Fruit fly (Drosophila melanogaster) whole organism, embryonic: Measurements from ENCODE around the gene CG11249.

Source experiments
- Adf1 ChIP-seq: fragments of 200-800 bp; sonication (Bioruptor generic); IDR thresholded peaks from 2 replicates; pipeline ENCODE4 v1.3.6; 2022; ENCODE audit warnings: missing biosample characterization, missing genetic modification characterization
- CG13424 ChIP-seq: fragments of 200-800 bp; sonication (Bioruptor generic); optimal IDR thresholded peaks from 2 replicates; lab custom pipeline; 2019; ENCODE audit warnings: missing biosample characterization, mild to moderate bottlenecking, missing genetic modification characterization, moderate library complexity
- CG16779 ChIP-seq: fragments of 200-800 bp; sonication (Bioruptor generic); IDR thresholded peaks from 2 replicates; pipeline ENCODE4 v1.3.6; 2022; ENCODE audit warnings: missing biosample characterization, missing genetic modification characterization
- CG3065 ChIP-seq: fragments of 200-800 bp; sonication (Bioruptor generic); optimal IDR thresholded peaks from 2 replicates; lab custom pipeline; 2016; ENCODE audit warnings: missing biosample characterization, missing genetic modification characterization
- CG3847 ChIP-seq: fragments of 200-800 bp; sonication (Bioruptor generic); IDR thresholded peaks from 2 replicates; pipeline ENCODE4 v1.3.6; 2022; ENCODE audit warnings: missing biosample characterization, missing genetic modification characterization
- CG4820 ChIP-seq: fragments of 200-800 bp; sonication (Bioruptor generic); optimal IDR thresholded peaks from 3 replicates; lab custom pipeline; 2016; ENCODE audit warnings: missing biosample characterization, missing genetic modification characterization
- CG7271 ChIP-seq: fragments of 200-800 bp; sonication (Bioruptor generic); optimal IDR thresholded peaks from 2 replicates; lab custom pipeline; 2018; ENCODE audit warnings: missing biosample characterization, mild to moderate bottlenecking, missing genetic modification characterization, moderate library complexity
- CG7556 ChIP-seq: fragments of 200-800 bp; sonication (Bioruptor generic); optimal IDR thresholded peaks from 2 replicates; lab custom pipeline; 2017; ENCODE audit warnings: missing biosample characterization, mild to moderate bottlenecking, missing genetic modification characterization
- D19A ChIP-seq: fragments of 200-800 bp; optimal IDR thresholded peaks from 3 replicates; lab custom pipeline; 2019; ENCODE audit warnings: missing biosample characterization, mild to moderate bottlenecking, missing genetic modification characterization, moderate library complexity
- Drgx ChIP-seq: fragments of 200-800 bp; sonication (Bioruptor generic); IDR thresholded peaks from 2 replicates; pipeline ENCODE4 v1.3.6; 2022; ENCODE audit warnings: missing biosample characterization, missing genetic modification characterization
- Eip74EF ChIP-seq, 2 experiments: fragments of 200-800 bp in 1 of 2; fragments of >200 bp in 1 of 2; sonication (Bioruptor generic) in 1 of 2; optimal IDR thresholded peaks; 2 replicates each; lab custom pipeline; 2017 to 2019; ENCODE audit warnings: missing biosample characterization in 2 of 2, missing genetic modification characterization in 2 of 2, mild to moderate bottlenecking in 1 of 2, moderate library complexity in 1 of 2
- Ets65A ChIP-seq: fragments of 200-800 bp; sonication (Bioruptor generic); peaks from one replicate; lab custom pipeline; 2016; ENCODE audit warnings: missing biosample characterization, missing genetic modification characterization
- MESR4 ChIP-seq: fragments of 200-800 bp; sonication (Bioruptor generic); optimal IDR thresholded peaks from 2 replicates; lab custom pipeline; 2018; ENCODE audit warnings: missing biosample characterization, mild to moderate bottlenecking, missing genetic modification characterization, moderate library complexity
- Pdp1 ChIP-seq, 2 experiments: fragments of 200-800 bp; sonication (Bioruptor generic); optimal IDR thresholded peaks; 3 replicates each; lab custom pipeline; 2016; ENCODE audit warnings: missing biosample characterization in 2 of 2, missing genetic modification characterization in 2 of 2, mild to moderate bottlenecking in 1 of 2, moderate library complexity in 1 of 2
- Side ChIP-seq: fragments of 200-800 bp; sonication (Bioruptor generic); optimal IDR thresholded peaks from 2 replicates; lab custom pipeline; 2016; ENCODE audit warnings: missing biosample characterization, missing genetic modification characterization
- Sry-β ChIP-seq: fragments of 200-800 bp; sonication (Bioruptor generic); optimal IDR thresholded peaks from 2 replicates; lab custom pipeline; 2018; ENCODE audit warnings: missing biosample characterization, mild to moderate bottlenecking, missing genetic modification characterization, moderate library complexity
- Usf ChIP-seq: fragments of 200-800 bp; sonication (Bioruptor generic); optimal IDR thresholded peaks from 2 replicates; lab custom pipeline; 2017; ENCODE audit warnings: missing genotype, missing biosample characterization, missing genetic modification characterization
- btn ChIP-seq: fragments of 200-800 bp; sonication (Bioruptor generic); optimal IDR thresholded peaks from 2 replicates; lab custom pipeline; 2016; ENCODE audit warnings: missing biosample characterization, missing genetic modification characterization
- cg ChIP-seq: fragments of 200-800 bp; sonication (Bioruptor generic); optimal IDR thresholded peaks from 3 replicates; lab custom pipeline; 2019; ENCODE audit warnings: missing biosample characterization, mild to moderate bottlenecking, missing genetic modification characterization, moderate library complexity
- chinmo ChIP-seq: fragments of 200-800 bp; sonication (Bioruptor generic); IDR thresholded peaks from 4 replicates; pipeline ENCODE4 v1.3.6; 2022; ENCODE audit warnings: missing biosample characterization, missing genetic modification characterization; ENCODE audit not compliant: partially characterized antibody
- crol ChIP-seq: fragments of 200-800 bp; sonication (Bioruptor generic); IDR thresholded peaks from 2 replicates; pipeline ENCODE4 v1.3.6; 2022; ENCODE audit warnings: missing biosample characterization, missing genetic modification characterization
- disco-r ChIP-seq: fragments of 200-800 bp; sonication (Bioruptor generic); optimal IDR thresholded peaks from 2 replicates; lab custom pipeline; 2016; ENCODE audit warnings: missing biosample characterization, missing genetic modification characterization
- dmrt11E ChIP-seq: fragments of 200-800 bp; sonication (Bioruptor generic); optimal IDR thresholded peaks from 3 replicates; lab custom pipeline; 2018; ENCODE audit warnings: missing biosample characterization, mild to moderate bottlenecking, missing genetic modification characterization, moderate library complexity
- fd3F ChIP-seq: fragments of 200-800 bp; sonication (Bioruptor generic); optimal IDR thresholded peaks from 2 replicates; lab custom pipeline; 2018; ENCODE audit warnings: missing biosample characterization, mild to moderate bottlenecking, missing genetic modification characterization, moderate library complexity
- gcm ChIP-seq: fragments of 200-800 bp; sonication (Bioruptor generic); optimal IDR thresholded peaks from 2 replicates; lab custom pipeline; 2019; ENCODE audit warnings: missing biosample characterization, mild to moderate bottlenecking, missing genetic modification characterization, moderate library complexity
- gro ChIP-seq: fragments of 200-800 bp; sonication (Bioruptor generic); optimal IDR thresholded peaks from 2 replicates; lab custom pipeline; 2016; ENCODE audit warnings: missing biosample characterization, missing genetic modification characterization
- gsb-n ChIP-seq: fragments of 200-800 bp; sonication (Bioruptor generic); optimal IDR thresholded peaks from 3 replicates; lab custom pipeline; 2018; ENCODE audit warnings: missing biosample characterization, mild to moderate bottlenecking, missing genetic modification characterization
- kni ChIP-seq: fragments of 200-800 bp; sonication (Bioruptor generic); optimal IDR thresholded peaks from 3 replicates; lab custom pipeline; 2017; ENCODE audit warnings: mild to moderate bottlenecking, missing biosample characterization, missing genetic modification reagents, missing genetic modification characterization
- nerfin-2 ChIP-seq: fragments of 200-800 bp; sonication (Bioruptor generic); IDR thresholded peaks from 2 replicates; pipeline ENCODE4 v1.3.6; 2022; ENCODE audit warnings: missing biosample characterization, missing genetic modification characterization; ENCODE audit not compliant: partially characterized antibody
- rib ChIP-seq: fragments of 200-800 bp; sonication (Bioruptor generic); IDR thresholded peaks from 2 replicates; pipeline ENCODE4 v1.3.6; 2022; ENCODE audit warnings: missing biosample characterization, missing genetic modification characterization
- sens ChIP-seq: fragments of 200-800 bp; sonication (Bioruptor generic); peaks from one replicate; lab custom pipeline; 2016; ENCODE audit warnings: missing biosample characterization, missing genetic modification characterization
- sim ChIP-seq: fragments of 200-800 bp; sonication (Bioruptor generic); IDR thresholded peaks from 2 replicates; pipeline ENCODE4 v1.3.6; 2022; ENCODE audit warnings: missing biosample characterization, missing genetic modification characterization
- twi ChIP-seq: fragments of 200-800 bp; optimal IDR thresholded peaks from 2 replicates; lab custom pipeline; 2019; ENCODE audit warnings: missing biosample characterization, mild to moderate bottlenecking, missing genetic modification characterization, moderate library complexity
- unpg ChIP-seq: fragments of 200-800 bp; sonication (Bioruptor generic); optimal IDR thresholded peaks from 3 replicates; lab custom pipeline; 2018; ENCODE audit warnings: missing biosample characterization, mild to moderate bottlenecking, missing genetic modification characterization, moderate library complexity
- vvl ChIP-seq: fragments of 200-800 bp; sonication (Bioruptor generic); IDR thresholded peaks from 2 replicates; pipeline ENCODE4 v1.3.6; 2022; ENCODE audit warnings: missing biosample characterization, missing genetic modification characterization

The CG11249 gene

DNA sequence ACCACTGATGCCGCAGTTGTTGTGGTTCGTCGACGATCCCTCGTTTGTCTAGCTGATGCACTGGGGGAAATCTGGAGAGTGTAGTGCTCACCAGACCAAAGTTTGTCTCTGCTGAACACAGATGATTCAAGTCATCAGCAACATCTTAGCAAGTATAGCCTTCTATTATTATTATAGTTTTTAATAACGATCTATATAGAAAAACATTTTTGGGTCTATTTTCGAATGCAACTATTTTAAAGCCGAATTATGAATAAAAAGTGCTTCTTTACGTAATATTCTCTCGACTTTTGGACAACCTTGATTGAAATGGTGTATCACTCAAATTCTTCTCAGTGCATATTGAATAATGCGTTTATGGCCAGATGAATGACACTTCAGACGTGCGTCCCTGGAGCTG, 13.8 kb downstream of the CG11249 start (continued):
- TF ChIP-seq Drgx (GFP tag; lab: Robert Waterston, UW) (peak; percentile 39; the same call in 1 of the 2 replicates), Usf (GFP tag; lab: Kevin White, UChicago) (no peak), CG3065 (no peak), Adf1 (GFP tag; lab: Robert Waterston, UW) (no peak), CG4820 (no peak), CG13424 (tag; lab: Kevin White, UChicago) (no peak), fd3F (GFP tag; lab: Kevin White, UChicago) (no peak), CG3847 (GFP tag; lab: Robert Waterston, UW) (no peak)

DNA sequence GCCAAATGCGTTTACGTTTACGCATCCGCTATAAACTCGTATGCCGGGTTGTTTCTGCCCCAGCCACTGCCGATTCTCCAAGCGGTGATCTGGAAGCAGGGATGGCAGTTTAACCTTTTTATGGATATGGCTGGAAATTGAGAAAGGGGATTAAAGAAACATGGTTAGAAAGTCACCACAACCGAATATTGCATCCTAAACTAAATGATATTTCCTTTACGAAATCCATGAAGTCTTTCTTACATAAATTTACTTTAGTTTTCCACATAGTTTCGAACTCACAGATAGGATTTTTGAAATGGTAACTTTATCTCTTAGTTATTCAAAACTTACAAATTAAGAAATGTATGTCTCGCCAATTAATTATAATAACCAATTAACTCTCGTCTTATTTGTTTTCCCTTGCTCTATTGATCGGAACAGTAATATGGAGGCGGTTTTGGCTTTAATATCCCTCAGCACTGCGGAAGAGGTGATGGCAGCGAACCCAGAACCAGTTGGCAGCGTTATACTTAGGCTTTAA, 16.7 kb downstream of the CG11249 start:
- TF ChIP-seq Sry-β (GFP tag; lab: Kevin White, UChicago) (peak; percentile 56), btn (GFP tag; lab: Kevin White, UChicago) (no peak)

DNA sequence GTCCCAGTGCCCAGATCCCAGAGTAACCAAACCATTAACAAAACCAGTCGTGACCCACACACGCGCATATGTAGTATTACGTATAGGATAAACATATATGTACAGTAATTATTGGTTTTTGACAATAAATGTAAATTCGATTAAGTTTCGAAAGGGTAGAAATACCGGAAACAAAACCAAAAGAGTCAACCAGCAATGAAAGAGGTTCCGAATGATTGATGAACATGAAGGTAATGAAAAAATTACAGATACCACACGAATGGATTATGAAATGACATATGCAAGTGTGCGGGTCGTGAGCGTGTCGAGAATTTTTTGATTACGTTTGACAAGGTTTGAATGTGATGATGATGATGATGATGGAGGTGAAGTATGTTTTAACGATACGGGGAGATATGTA, 22.7 kb downstream of the CG11249 start:
- TF ChIP-seq chinmo: 0 out of 4 replicates have a peak, but pooled peaks have one; percentile 41
- TF ChIP-seq vvl: no peak
- TF ChIP-seq sim: no peak
- peak in 1 of 2 experiments; percentile 58 for TF ChIP-seq Eip74EF (GFP tag; optimal IDR thresholded peaks at IDR 0.05; lab: Kevin White, UChicago)
- peak; percentile 10 for TF ChIP-seq cg
- TF ChIP-seq kni: peak; percentile 82
- TF ChIP-seq gcm (GFP tag; lab: Kevin White, UChicago): peak; percentile 26

DNA sequence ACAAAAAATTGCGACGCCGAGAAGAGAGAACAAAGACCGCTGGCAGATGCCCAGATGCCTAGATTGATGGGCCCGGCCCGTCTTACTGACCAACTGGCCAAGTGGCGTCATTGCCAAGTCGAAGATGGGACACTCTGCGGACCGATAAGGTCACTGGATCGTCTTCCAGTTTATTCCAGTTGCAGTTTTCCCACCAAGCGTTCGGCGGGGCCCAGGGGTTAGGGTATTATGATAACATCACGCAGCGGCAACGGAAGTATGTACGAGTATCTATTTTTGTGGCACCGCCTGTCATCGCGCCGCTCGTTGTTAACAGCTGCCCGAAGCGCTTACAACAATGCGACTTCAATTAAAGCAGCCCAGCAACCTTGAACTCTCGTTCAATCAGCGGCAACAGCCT, 28.1 kb downstream of the CG11249 start:
- TF ChIP-seq CG7271 (tag; lab: Kevin White, UChicago) (no peak), MESR4 (GFP tag; lab: Kevin White, UChicago) (no peak), Side (GFP tag; lab: Kevin White, UChicago) (no peak), nerfin-2 (GFP tag; lab: Robert Waterston, UW) (no peak), Ets65A (GFP tag; lab: Kevin White, UChicago) (peak; percentile 59), dmrt11E (no peak), D19A (tag; lab: Kevin White, UChicago) (peak; percentile 59), sens (GFP tag; lab: Kevin White, UChicago) (no peak), unpg (GFP tag; lab: Kevin White, UChicago) (no peak), CG16779 (GFP tag; lab: Robert Waterston, UW) (no peak), gro (GFP tag; lab: Kevin White, UChicago) (no peak), gsb-n (tag; lab: Kevin White, UChicago) (no peak), Sry-β (GFP tag; lab: Kevin White, UChicago) (no peak), Pdp1 (GFP tag; optimal IDR thresholded peaks at IDR 0.05; lab: Kevin White, UChicago) (no peak), twi (tag; lab: Kevin White, UChicago) (no peak)

DNA sequence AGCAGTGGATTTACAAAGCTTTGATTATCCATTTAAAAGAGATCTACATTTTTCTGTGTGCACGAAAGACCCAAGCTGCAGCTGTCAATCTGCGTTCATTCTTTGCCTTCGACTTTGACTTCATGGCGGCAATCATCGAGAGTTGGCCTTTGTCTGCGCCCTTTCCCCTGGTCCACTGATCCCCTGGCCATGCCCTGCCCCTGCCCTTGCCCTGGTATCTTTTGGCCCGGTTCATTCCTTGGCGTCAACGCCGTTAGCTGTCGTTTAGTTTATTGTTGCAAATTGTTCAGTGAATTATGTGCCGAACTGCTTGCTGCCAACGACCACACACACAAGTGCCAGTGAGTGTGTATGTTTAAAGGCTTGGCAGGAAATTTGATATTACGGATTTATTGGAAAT, 29.0 kb downstream of the CG11249 start:
- peak; percentile 61 for TF ChIP-seq crol
- TF ChIP-seq CG7556 (GFP tag; lab: Kevin White, UChicago): no peak
- TF ChIP-seq rib (GFP tag; lab: Robert Waterston, UW): no peak
- TF ChIP-seq disco-r (GFP tag; lab: Kevin White, UChicago): no peak
